Worm (Caenorhabditis elegans): ENCODE data around the gene hrpk-2.

DNA sequence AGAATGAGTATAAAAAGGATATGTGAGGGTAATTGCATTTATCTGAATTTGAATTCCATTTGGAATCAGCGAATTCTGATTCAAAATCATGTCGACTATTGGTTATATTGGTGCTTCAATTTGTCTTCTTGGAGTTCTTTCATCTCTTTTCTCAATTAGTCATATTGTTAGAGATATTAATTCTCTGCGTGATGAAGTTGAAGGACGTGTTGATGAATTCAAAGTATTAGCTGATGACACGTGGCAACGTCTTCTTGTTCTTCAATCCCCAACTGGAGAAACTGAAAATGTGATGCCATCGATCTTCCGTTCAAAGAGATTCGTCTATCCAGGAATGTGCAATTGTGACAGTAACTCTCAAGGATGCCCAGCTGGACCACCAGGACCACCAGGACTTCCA, 38.1 kb upstream of the hrpk-2 start, which contains the start of gene col-90:
- TF ChIP-seq ZK546.5 (tag; optimal IDR thresholded peaks at IDR 0.05), result no peak
- no peak for TF ChIP-seq dpl-1 (GFP tag; optimal IDR thresholded peaks at IDR 0.05)
- TF ChIP-seq nhr-6 (tag; optimal IDR thresholded peaks at IDR 0.05), result no peak
- TF ChIP-seq nhr-102 (tag; optimal IDR thresholded peaks at IDR 0.05), result no peak
- TF ChIP-seq fos-1 (tag; optimal IDR thresholded peaks at IDR 0.05), result no peak
- no peak for TF ChIP-seq nhr-76 (tag; optimal IDR thresholded peaks at IDR 0.05)
- no peak for TF ChIP-seq lin-1 (GFP tag; IDR thresholded peaks at IDR 0.05)
- TF ChIP-seq ctbp-1 (GFP tag; IDR thresholded peaks at IDR 0.05), result no peak
- TF ChIP-seq nhr-28 (tag; optimal IDR thresholded peaks at IDR 0.05), result no peak
- TF ChIP-seq hmg-1.1 (GFP tag; IDR thresholded peaks at IDR 0.05), result no peak
- no peak for TF ChIP-seq unc-39 (tag; optimal IDR thresholded peaks at IDR 0.05)
- no peak for TF ChIP-seq ztf-11 (tag; optimal IDR thresholded peaks at IDR 0.05)
- no peak for TF ChIP-seq snpc-4 (tag; optimal IDR thresholded peaks at IDR 0.05)
